Fruit fly (Drosophila melanogaster) whole organism, embryonic: ENCODE data around the gene Rhp.

Experiments
- Bgb ChIP-seq: fragments of 200-800 bp; sonication (Bioruptor generic); IDR thresholded peaks from 2 replicates; pipeline ENCODE4 v1.3.6; 2022; ENCODE audit warnings: missing biosample characterization, missing genetic modification characterization; ENCODE audit not compliant: partially characterized antibody
- Blimp-1 ChIP-seq: fragments of 200-800 bp; sonication (Bioruptor generic); optimal IDR thresholded peaks from 3 replicates; lab custom pipeline; 2018; ENCODE audit warnings: missing biosample characterization, missing genetic modification characterization, mild to moderate bottlenecking, moderate library complexity, missing genetic modification reagents
- CG10267 ChIP-seq: fragments of 200-800 bp; sonication (Bioruptor generic); optimal IDR thresholded peaks from 2 replicates; lab custom pipeline; 2018; ENCODE audit warnings: missing biosample characterization, mild to moderate bottlenecking, missing genetic modification characterization, moderate library complexity
- CG12104 ChIP-seq: fragments of 200-800 bp; sonication (Bioruptor generic); optimal IDR thresholded peaks from 3 replicates; lab custom pipeline; 2016; ENCODE audit warnings: missing biosample characterization, missing genetic modification characterization
- CG12659 ChIP-seq: fragments of 200-800 bp; sonication (Bioruptor generic); optimal IDR thresholded peaks from 3 replicates; lab custom pipeline; 2017; ENCODE audit warnings: mild to moderate bottlenecking, missing biosample characterization, missing genetic modification reagents, missing genetic modification characterization
- CG2116 ChIP-seq: fragments of 200-800 bp; sonication (Bioruptor generic); optimal IDR thresholded peaks from 3 replicates; lab custom pipeline; 2018; ENCODE audit warnings: missing biosample characterization, mild to moderate bottlenecking, missing genetic modification characterization
- CG2199 ChIP-seq: fragments of 200-800 bp; sonication (Bioruptor generic); IDR thresholded peaks from 3 replicates; pipeline ENCODE4 v1.3.6; 2022; ENCODE audit warnings: missing biosample characterization, missing genetic modification characterization
- CG2712 ChIP-seq: fragments of 200-800 bp; optimal IDR thresholded peaks from 3 replicates; lab custom pipeline; 2019; ENCODE audit warnings: missing biosample characterization, mild to moderate bottlenecking, missing genetic modification characterization, moderate library complexity
- CG3847 ChIP-seq: fragments of 200-800 bp; sonication (Bioruptor generic); IDR thresholded peaks from 2 replicates; pipeline ENCODE4 v1.3.6; 2022; ENCODE audit warnings: missing biosample characterization, missing genetic modification characterization
- CG6791 ChIP-seq: fragments of 200-800 bp; sonication (Bioruptor generic); IDR thresholded peaks from 3 replicates; pipeline ENCODE4 v1.3.6; 2022; ENCODE audit warnings: missing biosample characterization, missing genetic modification characterization; ENCODE audit not compliant: partially characterized antibody
- CG6854 ChIP-seq: fragments of 200-800 bp; sonication (Bioruptor generic); optimal IDR thresholded peaks from 3 replicates; lab custom pipeline; 2017; ENCODE audit warnings: missing biosample characterization, mild to moderate bottlenecking, missing genetic modification characterization
- CG7928 ChIP-seq: fragments of 200-800 bp; sonication (Bioruptor generic); optimal IDR thresholded peaks from 2 replicates; lab custom pipeline; 2017; ENCODE audit warnings: missing biosample characterization, mild to moderate bottlenecking, missing genetic modification characterization
- CG8924 ChIP-seq: fragments of 200-800 bp; optimal IDR thresholded peaks from 3 replicates; lab custom pipeline; 2019; ENCODE audit warnings: missing biosample characterization, mild to moderate bottlenecking, missing genetic modification characterization, moderate library complexity
- Hey ChIP-seq: fragments of 200-800 bp; sonication (Bioruptor generic); optimal IDR thresholded peaks from 3 replicates; lab custom pipeline; 2018; ENCODE audit warnings: missing biosample characterization, mild to moderate bottlenecking, missing genetic modification characterization
- Lhr ChIP-seq: fragments of 200-800 bp; sonication (Bioruptor generic); optimal IDR thresholded peaks from 3 replicates; lab custom pipeline; 2017; ENCODE audit warnings: mild to moderate bottlenecking, missing biosample characterization, missing genetic modification reagents, missing genetic modification characterization
- MBD-R2 ChIP-seq: fragments of 200-800 bp; sonication (Bioruptor generic); IDR thresholded peaks from 2 replicates; pipeline ENCODE4 v1.3.6; 2022; ENCODE audit warnings: missing biosample characterization, missing genetic modification characterization
- Max ChIP-seq: fragments of 200-800 bp; sonication (Bioruptor generic); optimal IDR thresholded peaks from 2 replicates; lab custom pipeline; 2016; ENCODE audit warnings: missing biosample characterization, mild to moderate bottlenecking, missing genetic modification characterization
- Med ChIP-seq: fragments of 200-800 bp; sonication (Bioruptor generic); peaks from one replicate; lab custom pipeline; 2016; ENCODE audit warnings: missing biosample characterization, missing genetic modification characterization, mild to moderate bottlenecking, inconsistent platforms, moderate library complexity
- Myb ChIP-seq: fragments of 200-800 bp; sonication (Bioruptor generic); optimal IDR thresholded peaks from 2 replicates; lab custom pipeline; 2016; ENCODE audit warnings: missing biosample characterization, missing genetic modification characterization
- Opbp ChIP-seq: fragments of 200-800 bp; sonication (Bioruptor generic); IDR thresholded peaks from 3 replicates; pipeline ENCODE4 v1.3.6; 2022; ENCODE audit warnings: missing biosample characterization, missing genetic modification characterization; ENCODE audit not compliant: partially characterized antibody
- Sry-δ ChIP-seq: fragments of 200-800 bp; sonication (Bioruptor generic); optimal IDR thresholded peaks from 2 replicates; lab custom pipeline; 2016; ENCODE audit warnings: missing biosample characterization, missing genetic modification characterization
- Stat92E ChIP-seq, 3 experiments: fragments of >200 bp in 2 of 3; fragments of 200-800 bp in 1 of 3; sonication (Bioruptor generic) in 1 of 3; optimal IDR thresholded peaks; 2 replicates each; lab custom pipeline; 2017 to 2019; ENCODE audit warnings: missing biosample characterization in 3 of 3, missing genetic modification characterization in 3 of 3, mild to moderate bottlenecking in 1 of 3, moderate library complexity in 1 of 3
- Xbp1 ChIP-seq: fragments of 200-800 bp; sonication (Bioruptor generic); optimal IDR thresholded peaks from 3 replicates; lab custom pipeline; 2016; ENCODE audit warnings: missing biosample characterization, mild to moderate bottlenecking, missing genetic modification characterization
- amos ChIP-seq: fragments of 200-800 bp; sonication (Bioruptor generic); IDR thresholded peaks from 2 replicates; pipeline ENCODE4 v1.3.6; 2022; ENCODE audit warnings: missing biosample characterization, missing genetic modification characterization; ENCODE audit not compliant: partially characterized antibody
- bigmax ChIP-seq: fragments of 200-800 bp; sonication (Bioruptor generic); optimal IDR thresholded peaks from 2 replicates; lab custom pipeline; 2018; ENCODE audit warnings: missing biosample characterization, mild to moderate bottlenecking, missing genetic modification characterization
- chinmo ChIP-seq: fragments of 200-800 bp; sonication (Bioruptor generic); IDR thresholded peaks from 4 replicates; pipeline ENCODE4 v1.3.6; 2022; ENCODE audit warnings: missing biosample characterization, missing genetic modification characterization; ENCODE audit not compliant: partially characterized antibody
- kah ChIP-seq: fragments of 200-800 bp; sonication (Bioruptor generic); optimal IDR thresholded peaks from 2 replicates; lab custom pipeline; 2018; ENCODE audit warnings: missing biosample characterization, mild to moderate bottlenecking, missing genetic modification characterization
- knrl ChIP-seq: fragments of 200-800 bp; sonication (Bioruptor generic); IDR thresholded peaks from 3 replicates; pipeline ENCODE4 v1.3.6; 2022; ENCODE audit warnings: missing biosample characterization, missing genetic modification characterization; ENCODE audit not compliant: partially characterized antibody
- lola ChIP-seq, 3 experiments: fragments of >200 bp in 2 of 3; fragments of 200-800 bp in 1 of 3; sonication (Bioruptor generic) in 1 of 3; optimal IDR thresholded peaks; 2 replicates each; lab custom pipeline; 2017 to 2019; ENCODE audit warnings: missing biosample characterization in 3 of 3, missing genetic modification characterization in 3 of 3, mild to moderate bottlenecking in 1 of 3, moderate library complexity in 1 of 3
- mam ChIP-seq: fragments of 200-800 bp; sonication (Bioruptor generic); optimal IDR thresholded peaks from 3 replicates; lab custom pipeline; 2016; ENCODE audit warnings: missing biosample characterization, missing genetic modification characterization
- nau ChIP-seq: fragments of 200-800 bp; sonication (Bioruptor generic); optimal IDR thresholded peaks from 3 replicates; lab custom pipeline; 2017; ENCODE audit warnings: missing biosample characterization, mild to moderate bottlenecking, missing genetic modification characterization, missing genetic modification reagents
- nom ChIP-seq: fragments of 200-800 bp; sonication (Bioruptor generic); optimal IDR thresholded peaks from 2 replicates; lab custom pipeline; 2017; ENCODE audit warnings: missing biosample characterization, missing genetic modification characterization, mild to moderate bottlenecking, moderate library complexity, missing genetic modification reagents
- onecut ChIP-seq: fragments of 200-800 bp; sonication (Bioruptor generic); IDR thresholded peaks from 2 replicates; pipeline ENCODE4 v1.3.6; 2022; ENCODE audit warnings: missing biosample characterization, missing genetic modification characterization
- pho ChIP-seq: fragments of 200-800 bp; sonication (Bioruptor generic); optimal IDR thresholded peaks from 2 replicates; lab custom pipeline; 2016; ENCODE audit warnings: missing biosample characterization, missing genetic modification characterization
- pita ChIP-seq: fragments of 200-800 bp; sonication (Bioruptor generic); optimal IDR thresholded peaks from 2 replicates; lab custom pipeline; 2017; ENCODE audit warnings: missing biosample characterization, mild to moderate bottlenecking, missing genetic modification characterization
- pzg ChIP-seq: fragments of 200-800 bp; sonication (Bioruptor generic); optimal IDR thresholded peaks from 3 replicates; lab custom pipeline; 2018; ENCODE audit warnings: missing biosample characterization, mild to moderate bottlenecking, missing genetic modification characterization, moderate library complexity
- scrt ChIP-seq: fragments of 200-800 bp; sonication (Bioruptor generic); optimal IDR thresholded peaks from 2 replicates; lab custom pipeline; 2018; ENCODE audit warnings: missing biosample characterization, mild to moderate bottlenecking, missing genetic modification characterization, moderate library complexity
- stc ChIP-seq: fragments of 200-800 bp; sonication (Bioruptor generic); IDR thresholded peaks from 2 replicates; pipeline ENCODE4 v1.3.6; 2022; ENCODE audit warnings: missing biosample characterization, missing genetic modification characterization
- zen ChIP-seq: fragments of 200-800 bp; sonication (Bioruptor generic); optimal IDR thresholded peaks from 3 replicates; lab custom pipeline; 2018; ENCODE audit warnings: missing biosample characterization, mild to moderate bottlenecking, missing genetic modification characterization, moderate library complexity

The Rhp gene

dm6 chrX:15748945-15749344 lies 39.8 kb upstream of the Rhp start, which contains the start of gene Mvd (continued):
- TF ChIP-seq MBD-R2 (GFP tag; lab: Robert Waterston, UW) (peak; percentile 78), mam (peak; percentile 17), CG6854 (no peak), nom (GFP tag; lab: Kevin White, UChicago) (peak; percentile 7), CG6791 (GFP tag; lab: Robert Waterston, UW) (no peak), pita (peak; percentile 65), CG8924 (tag; lab: Kevin White, UChicago) (peak; percentile 5), CG10267 (tag; lab: Kevin White, UChicago) (peak; percentile 64), stc (GFP tag; lab: Robert Waterston, UW) (no peak), Xbp1 (GFP tag; lab: Kevin White, UChicago) (peak; percentile 14), Sry-δ (GFP tag; lab: Kevin White, UChicago) (peak; percentile 53), amos (GFP tag; lab: Robert Waterston, UW) (peak; percentile 18; the same call in 1 of the 2 replicates), Bgb (GFP tag; lab: Robert Waterston, UW) (peak; percentile 51), CG12659 (GFP tag; lab: Kevin White, UChicago) (peak; percentile 65), Opbp (GFP tag; lab: Robert Waterston, UW) (peak; percentile 69), CG2199 (GFP tag; lab: Robert Waterston, UW) (0 out of 3 replicates have a peak, but pooled peaks have one; percentile 24), pzg (GFP tag; lab: Kevin White, UChicago) (peak; percentile 92), pho (GFP tag; lab: Kevin White, UChicago) (no peak), Blimp-1 (GFP tag; lab: Kevin White, UChicago) (peak; percentile 68), CG2116 (GFP tag; lab: Kevin White, UChicago) (peak; percentile 60), CG2712 (tag; lab: Kevin White, UChicago) (peak; percentile 45), kah (GFP tag; lab: Kevin White, UChicago) (peak; percentile 33), Max (peak; percentile 11), zen (tag; lab: Kevin White, UChicago) (no peak), Stat92E (GFP tag; optimal IDR thresholded peaks at IDR 0.05; lab: Kevin White, UChicago) (peak in 1 of 3 experiments; percentile 3), knrl (peak; percentile 10; the same call in 1 of the 3 replicates), lola (GFP tag; optimal IDR thresholded peaks at IDR 0.05; lab: Kevin White, UChicago) (no peak), chinmo (GFP tag; lab: Robert Waterston, UW) (0 out of 4 replicates have a peak, but pooled peaks have one; percentile 37), Myb (GFP tag; lab: Kevin White, UChicago) (peak; percentile 53), CG3847 (GFP tag; lab: Robert Waterston, UW) (no peak), onecut (GFP tag; lab: Robert Waterston, UW) (no peak), Lhr (GFP tag; lab: Kevin White, UChicago) (peak; percentile 29), nau (GFP tag; lab: Kevin White, UChicago) (no peak), Med (GFP tag; lab: Kevin White, UChicago) (peak; percentile 81), CG7928 (GFP tag; lab: Kevin White, UChicago) (peak; percentile 38), CG12104 (GFP tag; lab: Kevin White, UChicago) (no peak), scrt (GFP tag; lab: Kevin White, UChicago) (peak; percentile 80), bigmax (GFP tag; lab: Kevin White, UChicago) (peak; percentile 68), Hey (tag; lab: Kevin White, UChicago) (no peak)
